Fruit fly (Drosophila melanogaster): Measurements from ENCODE around the gene yem.

DNA sequence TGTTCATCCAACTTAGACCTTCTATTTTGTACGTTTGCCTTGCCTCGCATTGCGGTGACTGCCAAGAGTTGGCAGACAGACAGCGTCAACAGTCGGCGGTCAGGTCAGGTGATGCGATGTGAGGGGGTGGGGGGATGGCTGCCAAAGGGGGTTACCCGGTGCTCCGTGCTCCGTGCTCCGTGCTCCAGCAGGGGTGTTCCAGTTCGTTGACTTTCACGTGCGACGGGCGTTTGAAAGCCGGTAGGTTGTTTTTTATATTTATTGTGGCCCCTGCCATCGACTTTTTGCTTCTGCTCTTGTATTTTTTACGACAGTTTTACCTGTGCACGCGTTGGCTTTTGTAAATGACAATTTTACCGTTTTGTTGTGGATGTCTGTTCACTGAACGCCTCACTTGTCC is 40.6 kb downstream of the yem start:
- TF ChIP-seq Hr96 (GFP tag; optimal IDR thresholded peaks at IDR 0.05) (no peak), Crg-1 (GFP tag; optimal IDR thresholded peaks at IDR 0.05) (no peak), tj (GFP tag; optimal IDR thresholded peaks at IDR 0.05) (no peak), Clk (GFP tag; optimal IDR thresholded peaks at IDR 0.05) (no peak)
